Worm (Caenorhabditis elegans): ENCODE data around the gene sre-38.

The sre-38 gene

ce11 chrII:12480811-12481210 lies 23.4 kb downstream of the sre-38 start, which contains the start of gene arrd-9:
Gene arrd-9 (minus strand): TSS chrII:12480911.
- no peak for TF ChIP-seq sox-2 (GFP tag; IDR thresholded peaks at IDR 0.05)
- TF ChIP-seq unc-55 (GFP tag; optimal IDR thresholded peaks at IDR 0.05) = no peak
- TF ChIP-seq pax-1 (tag; optimal IDR thresholded peaks at IDR 0.05) = no peak
- no peak for TF ChIP-seq elt-2 (tag; optimal IDR thresholded peaks at IDR 0.05)
- TF ChIP-seq elt-4 (tag; optimal IDR thresholded peaks at IDR 0.05) = no peak
- no peak for TF ChIP-seq ceh-48 (tag; optimal IDR thresholded peaks at IDR 0.05)

- TF ChIP-seq lim-6 (tag; optimal IDR thresholded peaks at IDR 0.05) = no peak
- no peak for TF ChIP-seq nhr-11 (tag; optimal IDR thresholded peaks at IDR 0.05)
- TF ChIP-seq pqm-1 (tag; optimal IDR thresholded peaks at IDR 0.05) = no peak
- TF ChIP-seq pag-3 (tag; optimal IDR thresholded peaks at IDR 0.05; ENCODE audit: borderline replicate concordance) = no peak
- TF ChIP-seq pha-2 (tag; optimal IDR thresholded peaks at IDR 0.05) = no peak
- no peak for TF ChIP-seq nhr-232 (tag; optimal IDR thresholded peaks at IDR 0.05)
- TF ChIP-seq ceh-34 (tag; optimal IDR thresholded peaks at IDR 0.05) = no peak
These were observed 24.3 kb downstream of the sre-38 start for ce11 chrII:12481645-12482044.

ce11 chrII:12482622-12483021 lies 25.2 kb downstream of the sre-38 start, which contains the start of gene fbxb-102:
Gene fbxb-102 (plus strand): TSS chrII:12482922.
- no peak for TF ChIP-seq fax-1 (tag; optimal IDR thresholded peaks at IDR 0.05)
- no peak for TF ChIP-seq C08G9.2 (tag; optimal IDR thresholded peaks at IDR 0.05)
- no peak for TF ChIP-seq pax-1 (tag; optimal IDR thresholded peaks at IDR 0.05)
- TF ChIP-seq elt-4 (tag; optimal IDR thresholded peaks at IDR 0.05) = no peak
- TF ChIP-seq mec-3 (tag; optimal IDR thresholded peaks at IDR 0.05; ENCODE audit: borderline replicate concordance) = no peak
- no peak for TF ChIP-seq hlh-6 (tag; optimal IDR thresholded peaks at IDR 0.05)
- no peak for TF ChIP-seq ceh-34 (tag; optimal IDR thresholded peaks at IDR 0.05)
- TF ChIP-seq nhr-232 (tag; optimal IDR thresholded peaks at IDR 0.05) = no peak
- no peak for TF ChIP-seq nfya-1 (tag; optimal IDR thresholded peaks at IDR 0.05)

ce11 chrII:12485060-12485459 lies 27.7 kb downstream of the sre-38 start, which contains the start of gene F15A4.10:
Gene F15A4.10 (minus strand): TSS chrII:12485160.
- TF ChIP-seq ztf-16 (tag; optimal IDR thresholded peaks at IDR 0.05) (no peak), ceh-14 (tag; optimal IDR thresholded peaks at IDR 0.05) (no peak), mec-3 (tag; optimal IDR thresholded peaks at IDR 0.05; ENCODE audit: borderline replicate concordance) (no peak)

ce11 chrII:12488810-12489209 lies 31.4 kb downstream of the sre-38 start:
- TF ChIP-seq ceh-22 (tag; optimal IDR thresholded peaks at IDR 0.05) = no peak
- TF ChIP-seq ahr-1 (tag; optimal IDR thresholded peaks at IDR 0.05) = no peak
- TF ChIP-seq nfya-1 (tag; optimal IDR thresholded peaks at IDR 0.05) = no peak
- no peak for TF ChIP-seq ceh-24 (tag; optimal IDR thresholded peaks at IDR 0.05)

ce11 chrII:12489903-12490302 lies 32.5 kb downstream of the sre-38 start, which contains the start of gene T21B4.15:
Gene T21B4.15 (plus strand): TSS chrII:12490203.
- TF ChIP-seq che-1 (tag; optimal IDR thresholded peaks at IDR 0.05) (no peak), ceh-45 (GFP tag; IDR thresholded peaks at IDR 0.05) (no peak), ceh-31 (tag; optimal IDR thresholded peaks at IDR 0.05) (no peak), pros-1 (tag; optimal IDR thresholded peaks at IDR 0.05) (no peak), eyg-1 (tag; optimal IDR thresholded peaks at IDR 0.05) (no peak), hlh-13 (GFP tag; optimal IDR thresholded peaks at IDR 0.05) (no peak), hlh-8 (tag; optimal IDR thresholded peaks at IDR 0.05) (no peak), pax-1 (tag; optimal IDR thresholded peaks at IDR 0.05) (no peak), unc-86 (tag; optimal IDR thresholded peaks at IDR 0.05) (no peak), C08G9.2 (tag; optimal IDR thresholded peaks at IDR 0.05) (no peak), ceh-30 (tag; optimal IDR thresholded peaks at IDR 0.05) (no peak), F13H6.1 (tag; optimal IDR thresholded peaks at IDR 0.05) (no peak), hlh-30 (tag; optimal IDR thresholded peaks at IDR 0.05; ENCODE audit: insufficient read depth) (no peak), ttx-3 (tag; optimal IDR thresholded peaks at IDR 0.05) (no peak), zip-5 (tag; optimal IDR thresholded peaks at IDR 0.05) (no peak), ceh-48 (tag; optimal IDR thresholded peaks at IDR 0.05) (no peak), unc-3 (GFP tag; conservative IDR thresholded peaks at IDR 0.05) (no peak), unc-3 (tag; optimal IDR thresholded peaks at IDR 0.05) (no peak), tbx-2 (tag; optimal IDR thresholded peaks at IDR 0.05) (no peak), K02D7.2 (tag; optimal IDR thresholded peaks at IDR 0.05) (no peak)

Measured in whole organism, late embryonic.